Worm (Caenorhabditis elegans) whole organism, late embryonic: Measurements from ENCODE around the gene nprl-3.

Source experiments
- ceh-45 ChIP-seq: fragments of 200-800 bp; sonication (Bioruptor generic); IDR thresholded peaks from 2 replicates; pipeline ENCODE4 v1.3.6; 2022; ENCODE audit warnings: missing genetic modification reagents, missing genetic modification characterization, missing compliant biosample characterization
- dmd-4 ChIP-seq: sonication (generic microtip); optimal IDR thresholded peaks from 2 replicates; lab custom pipeline; 2016; ENCODE audit warnings: borderline replicate concordance, missing genetic modification characterization, missing compliant biosample characterization
- ets-4 ChIP-seq: sonication (generic microtip); optimal IDR thresholded peaks from 2 replicates; lab custom pipeline; 2016; ENCODE audit warnings: missing genetic modification characterization, missing compliant biosample characterization
- hlh-13 ChIP-seq: fragments of 200-800 bp; sonication (Bioruptor generic); optimal IDR thresholded peaks from 2 replicates; lab custom pipeline; 2018; ENCODE audit warnings: mild to moderate bottlenecking, missing genetic modification characterization, missing compliant biosample characterization
- pag-3 ChIP-seq: sonication (generic microtip); optimal IDR thresholded peaks from 2 replicates; lab custom pipeline; 2016; ENCODE audit warnings: missing compliant biosample characterization, missing genetic modification characterization, borderline replicate concordance
- pha-4 ChIP-seq: fragments of 150-350 bp; optimal IDR thresholded peaks from 2 replicates; lab custom pipeline; 2018; ENCODE audit warnings: missing biosample characterization, missing genetic modification reagents, missing genetic modification characterization

ce11 chrIV:8287287-8287686 is 10.0 kb upstream of the nprl-3 start:
- TF ChIP-seq dmd-4 (no peak), ceh-45 (GFP tag; lab: Robert Waterston, UW) (no peak), ets-4 (tag; lab: Kevin White, UChicago) (no peak), pha-4 (tag; lab: Kevin White, UChicago) (no peak), hlh-13 (GFP tag; lab: Kevin White, UChicago) (no peak), pag-3 (tag; lab: Kevin White, UChicago) (no peak)
